Worm (Caenorhabditis elegans) whole organism, L2 larva: ENCODE measurements around the gene Y6E2A.10.
"Not testable (repeated sequence)": the region's sequence is repeated elsewhere in the genome, so short reads cannot be mapped to it uniquely, and the experiment has no call there.

Experiments
- C34F6.9 ChIP-seq: fragments of 150-350 bp; optimal IDR thresholded peaks from 2 replicates; lab custom pipeline; 2014; ENCODE audit warnings: missing biosample characterization, missing genetic modification characterization
- R02D3.7 ChIP-seq: fragments of 150-350 bp; optimal IDR thresholded peaks from 2 replicates; lab custom pipeline; 2014; ENCODE audit warnings: missing biosample characterization, missing genetic modification characterization
- Y55F3AM.14 ChIP-seq: fragments of 200-800 bp; sonication (Bioruptor generic); optimal IDR thresholded peaks from 2 replicates; lab custom pipeline; 2018; ENCODE audit warnings: mild to moderate bottlenecking, missing genetic modification characterization, missing compliant biosample characterization
- alr-1 ChIP-seq: fragments of 150-350 bp; optimal IDR thresholded peaks from 2 replicates; lab custom pipeline; 2014; ENCODE audit warnings: missing biosample characterization, missing genetic modification characterization
- aly-2 ChIP-seq: fragments of 150-350 bp; optimal IDR thresholded peaks from 2 replicates; lab custom pipeline; 2014; ENCODE audit warnings: missing biosample characterization, missing genetic modification characterization
- ama-1 ChIP-seq: fragments of 150-350 bp; optimal IDR thresholded peaks from 2 replicates; lab custom pipeline; 2018; ENCODE audit warnings: inconsistent platforms
- blmp-1 ChIP-seq: sonication (generic microtip); optimal IDR thresholded peaks from 2 replicates; lab custom pipeline; 2017; ENCODE audit warnings: missing genetic modification characterization, mild to moderate bottlenecking, missing compliant biosample characterization, antibody characterized with exemption, moderate library complexity; ENCODE audit not compliant: insufficient read depth
- ceh-16 ChIP-seq: fragments of 150-350 bp; optimal IDR thresholded peaks from 2 replicates; lab custom pipeline; 2014; ENCODE audit warnings: missing biosample characterization, missing genetic modification characterization
- crh-2 ChIP-seq: sonication (generic microtip); optimal IDR thresholded peaks from 2 replicates; lab custom pipeline; 2017; ENCODE audit warnings: missing biosample characterization, missing genetic modification characterization
- dmd-4 ChIP-seq: sonication (generic microtip); optimal IDR thresholded peaks from 2 replicates; lab custom pipeline; 2017; ENCODE audit warnings: missing biosample characterization, missing genetic modification characterization
- fos-1 ChIP-seq: fragments of 150-350 bp; optimal IDR thresholded peaks from 2 replicates; lab custom pipeline; 2014; ENCODE audit warnings: missing biosample characterization, missing genetic modification characterization
- lin-11 ChIP-seq: fragments of 150-350 bp; sonication (generic microtip); optimal IDR thresholded peaks from 2 replicates; lab custom pipeline; 2014; ENCODE audit warnings: missing biosample characterization, missing genetic modification characterization, inconsistent platforms, mixed read lengths
- lin-13 ChIP-seq: fragments of 150-350 bp; optimal IDR thresholded peaks from 2 replicates; lab custom pipeline; 2014; ENCODE audit warnings: missing biosample characterization, missing genetic modification reagents, missing genetic modification characterization
- lin-39 ChIP-seq: fragments of 150-350 bp; optimal IDR thresholded peaks from 2 replicates; lab custom pipeline; 2014; ENCODE audit warnings: missing biosample characterization, missing genetic modification reagents, missing genetic modification characterization
- lsy-2 ChIP-seq, 2 experiments: fragments of 150-350 bp in 1 of 2; sonication (generic microtip) in 1 of 2; optimal IDR thresholded peaks; 2 replicates each; lab custom pipeline; 2014 to 2017; ENCODE audit warnings: missing biosample characterization in 2 of 2, missing genetic modification characterization in 2 of 2
- mdl-1 ChIP-seq, 2 experiments: fragments of 150-350 bp in 1 of 2; sonication (generic microtip) in 1 of 2; optimal IDR thresholded peaks; 2 replicates each; lab custom pipeline; 2017; ENCODE audit warnings: missing biosample characterization in 2 of 2, missing genetic modification characterization in 2 of 2
- nhr-10 ChIP-seq: sonication (generic microtip); optimal IDR thresholded peaks from 2 replicates; lab custom pipeline; 2017; ENCODE audit warnings: missing biosample characterization, missing genetic modification characterization
- nhr-11 ChIP-seq: fragments of 150-350 bp; optimal IDR thresholded peaks from 2 replicates; lab custom pipeline; 2014; ENCODE audit warnings: missing biosample characterization, missing genetic modification characterization
- nhr-21 ChIP-seq: fragments of 150-350 bp; optimal IDR thresholded peaks from 2 replicates; lab custom pipeline; 2014; ENCODE audit warnings: missing biosample characterization, missing genetic modification characterization
- nhr-23 ChIP-seq: fragments of 150-350 bp; optimal IDR thresholded peaks from 2 replicates; lab custom pipeline; 2014; ENCODE audit warnings: missing biosample characterization, missing genetic modification reagents, missing genetic modification characterization
- nhr-6 ChIP-seq: fragments of 150-350 bp; optimal IDR thresholded peaks from 2 replicates; lab custom pipeline; 2014; ENCODE audit warnings: missing biosample characterization, missing genetic modification characterization
- peb-1 ChIP-seq: fragments of 150-350 bp; optimal IDR thresholded peaks from 2 replicates; lab custom pipeline; 2014; ENCODE audit warnings: missing biosample characterization, missing genetic modification characterization
- sem-4 ChIP-seq: fragments of 150-350 bp; optimal IDR thresholded peaks from 2 replicates; lab custom pipeline; 2014; ENCODE audit warnings: missing biosample characterization, missing genetic modification reagents, missing genetic modification characterization
- skn-1 ChIP-seq: sonication (generic microtip); optimal IDR thresholded peaks from 2 replicates; lab custom pipeline; 2017; ENCODE audit warnings: missing biosample characterization, missing genetic modification characterization
- sma-3 ChIP-seq: sonication (generic microtip); optimal IDR thresholded peaks from 2 replicates; lab custom pipeline; 2016; ENCODE audit warnings: missing genetic modification reagents, missing genetic modification characterization, missing compliant biosample characterization
- sma-9 ChIP-seq, 2 experiments: fragments of 150-350 bp in 1 of 2; sonication (generic microtip) in 1 of 2; optimal IDR thresholded peaks; 2 replicates each; lab custom pipeline; 2014 to 2016; ENCODE audit warnings: missing genetic modification characterization in 2 of 2, mild to moderate bottlenecking in 1 of 2, missing biosample characterization in 1 of 2, missing compliant biosample characterization in 1 of 2, missing genetic modification reagents in 1 of 2, moderate library complexity in 1 of 2
- snpc-4 ChIP-seq: fragments of 150-350 bp; optimal IDR thresholded peaks from 2 replicates; lab custom pipeline; 2014; ENCODE audit warnings: missing biosample characterization, missing genetic modification characterization
- unc-39 ChIP-seq: fragments of 150-350 bp; optimal IDR thresholded peaks from 2 replicates; lab custom pipeline; 2014; ENCODE audit warnings: missing biosample characterization, missing genetic modification characterization
- unc-55 ChIP-seq: fragments of 150-350 bp; sonication (generic microtip); optimal IDR thresholded peaks from 3 replicates; lab custom pipeline; 2014; ENCODE audit warnings: missing biosample characterization, missing genetic modification reagents, missing genetic modification characterization
- unc-62 ChIP-seq: fragments of 150-350 bp; optimal IDR thresholded peaks from 2 replicates; lab custom pipeline; 2014; ENCODE audit warnings: missing biosample characterization, missing genetic modification reagents, missing genetic modification characterization
- zag-1 ChIP-seq: fragments of 150-350 bp; optimal IDR thresholded peaks from 2 replicates; lab custom pipeline; 2014; ENCODE audit warnings: missing biosample characterization, missing genetic modification characterization
- ztf-1 ChIP-seq: fragments of 200-800 bp; sonication (Bioruptor generic); conservative IDR thresholded peaks from 2 replicates; pipeline ENCODE4 v1.3.6; 2022; ENCODE audit warnings: missing genetic modification characterization, missing compliant biosample characterization
- ztf-11 ChIP-seq: sonication (generic microtip); optimal IDR thresholded peaks from 2 replicates; lab custom pipeline; 2017; ENCODE audit warnings: missing biosample characterization, missing genetic modification characterization

The Y6E2A.10 gene

DNA sequence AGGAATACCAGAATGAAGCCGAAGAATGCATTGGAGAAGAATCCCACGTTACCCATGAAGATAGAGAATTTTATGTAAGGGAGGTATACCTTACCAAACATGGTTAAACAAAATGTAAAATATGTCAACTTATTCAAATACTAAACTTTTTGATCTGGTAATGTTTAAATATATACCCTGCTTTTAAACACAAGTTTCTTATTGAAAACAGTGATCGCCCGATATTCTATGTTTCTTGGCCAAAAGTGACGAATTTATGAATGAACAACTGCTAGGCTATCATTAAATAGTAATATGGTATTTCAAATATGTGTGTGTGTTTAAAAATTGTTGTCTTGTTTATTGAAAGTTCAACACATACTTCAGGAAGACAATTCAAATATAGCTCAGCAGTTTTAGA lies 18.0 kb upstream of the Y6E2A.10 start, which contains the start of gene T23D5.8:
T23D5.8 (minus strand) TSS at position 101 of the 400 bp plus-strand sequence.
- not testable (repeated sequence) for TF ChIP-seq lin-11, unc-39, C34F6.9 (tag; lab: Kevin White, UChicago)

DNA sequence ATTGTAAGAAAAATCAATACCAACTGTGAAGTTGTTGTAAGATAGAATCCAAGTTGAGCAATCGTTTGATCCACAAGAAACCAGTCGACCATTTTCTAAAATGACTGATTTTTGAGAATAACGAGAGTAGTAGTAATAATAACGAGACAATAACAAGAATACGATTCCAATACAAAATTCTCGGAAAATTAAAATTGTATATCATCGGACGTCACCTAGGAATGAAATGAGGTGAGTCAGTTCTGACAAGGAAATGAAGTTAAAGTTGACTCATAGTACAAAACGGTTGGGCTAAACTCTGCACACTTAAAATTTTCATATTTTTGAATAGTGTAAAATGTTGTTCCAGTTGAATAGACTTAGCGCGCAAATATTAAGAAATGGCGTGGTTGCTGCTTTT lies 14.0 kb upstream of the Y6E2A.10 start, which contains the start of gene str-19:
str-19 (minus strand) TSS at position 101 of the 400 bp plus-strand sequence.
- not testable (repeated sequence) for TF ChIP-seq Y55F3AM.14 (GFP tag; lab: Kevin White, UChicago); lin-13; alr-1 (tag; lab: Kevin White, UChicago)

DNA sequence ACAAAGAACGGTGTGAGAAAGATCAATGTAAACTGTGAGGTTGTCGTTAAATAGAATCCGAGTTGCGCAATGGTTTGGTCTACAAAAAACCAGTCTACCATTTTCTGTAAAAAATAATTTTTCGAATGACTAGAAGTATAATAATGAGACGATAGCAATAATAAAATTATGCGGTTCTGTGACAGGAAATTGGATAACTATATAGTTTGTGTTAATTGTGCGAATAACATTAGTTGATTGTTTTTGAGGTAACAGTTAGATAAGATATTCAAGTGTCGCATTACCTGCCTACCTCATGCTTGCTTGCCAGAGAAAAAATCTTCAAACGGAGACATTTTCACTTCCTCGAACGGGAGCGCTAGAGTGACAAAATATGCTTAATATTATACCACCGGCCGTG lies 11.5 kb upstream of the Y6E2A.10 start, which contains the start of gene str-18:
str-18 (minus strand) TSS at position 101 of the 400 bp plus-strand sequence.
- TF ChIP-seq sma-3 (no peak), lin-39 (tag; lab: Kevin White, UChicago) (no peak), snpc-4 (tag; lab: Kevin White, UChicago) (no peak), ceh-16 (tag; lab: Kevin White, UChicago) (no peak), nhr-11 (tag; lab: Kevin White, UChicago) (no peak), R02D3.7 (tag; lab: Kevin White, UChicago) (no peak), mdl-1 (tag; optimal IDR thresholded peaks at IDR 0.05; lab: Kevin White, UChicago) (no peak), fos-1 (tag; lab: Kevin White, UChicago) (no peak), C34F6.9 (tag; lab: Kevin White, UChicago) (no peak), nhr-21 (no peak), dmd-4 (tag; lab: Kevin White, UChicago) (no peak), lsy-2 (tag; optimal IDR thresholded peaks at IDR 0.05; lab: Kevin White, UChicago) (no peak), zag-1 (tag; lab: Kevin White, UChicago) (no peak), ama-1 (lab: Kevin White, UChicago) (no peak), aly-2 (no peak), peb-1 (tag; lab: Kevin White, UChicago) (no peak), nhr-23 (no peak), alr-1 (tag; lab: Kevin White, UChicago) (no peak)
- TF ChIP-seq, all 48 proteins: peak for 0

DNA sequence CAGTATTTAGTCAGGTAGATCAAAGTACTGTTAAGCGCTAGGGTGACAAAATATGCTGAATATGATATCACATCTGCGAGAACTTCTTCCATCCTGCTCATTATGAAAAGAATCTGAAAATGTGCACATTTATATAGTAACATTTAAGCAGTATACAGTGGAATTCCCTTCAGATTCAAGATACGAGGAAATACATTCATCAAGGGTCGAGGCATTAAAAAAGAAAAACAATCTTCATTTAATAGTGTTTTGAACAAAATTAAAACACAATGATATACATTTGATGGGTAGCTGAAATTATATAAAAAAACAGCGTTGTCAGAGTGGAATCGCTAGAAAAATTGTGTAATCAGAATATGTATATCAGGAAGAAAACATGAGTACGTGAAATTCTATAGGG lies 5.4 kb upstream of the Y6E2A.10 start, which contains the start of gene str-27:
str-27 (minus strand) TSS at position 101 of the 400 bp plus-strand sequence.
- TF ChIP-seq C34F6.9 (tag; lab: Kevin White, UChicago) = no peak
- TF ChIP-seq, all 48 proteins: peak for 0

DNA sequence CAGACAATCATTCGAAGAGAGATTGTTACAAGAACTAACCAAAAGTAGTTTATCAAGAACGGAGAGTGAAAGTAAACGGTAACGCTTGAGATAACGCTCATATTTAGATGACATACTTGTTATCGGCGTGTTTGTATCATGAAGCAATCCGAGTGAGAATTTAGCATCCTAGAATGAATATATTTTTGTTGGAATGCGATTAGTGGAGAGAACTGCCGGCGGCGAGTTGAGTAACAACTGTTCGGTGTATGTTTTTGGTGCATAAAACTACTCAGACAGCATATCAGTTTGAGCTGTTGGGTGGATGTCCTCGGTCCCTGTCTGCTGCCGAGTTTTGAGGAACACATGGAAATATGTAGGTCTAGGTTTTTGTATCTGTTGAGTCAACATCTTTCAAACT lies 3.2 kb upstream of the Y6E2A.10 start, which contains the start of gene T23D5.3:
T23D5.3 (minus strand) TSS at position 101 of the 400 bp plus-strand sequence.
- TF ChIP-seq skn-1 (tag; lab: Kevin White, UChicago) (no peak), unc-62 (no peak), ztf-11 (tag; lab: Kevin White, UChicago) (no peak), sma-9 (GFP tag; optimal IDR thresholded peaks at IDR 0.05; lab: Kevin White, UChicago) (no peak), sma-9 (tag; optimal IDR thresholded peaks at IDR 0.05; lab: Kevin White, UChicago) (no peak)
- TF ChIP-seq, all 48 proteins: peak for 0

DNA sequence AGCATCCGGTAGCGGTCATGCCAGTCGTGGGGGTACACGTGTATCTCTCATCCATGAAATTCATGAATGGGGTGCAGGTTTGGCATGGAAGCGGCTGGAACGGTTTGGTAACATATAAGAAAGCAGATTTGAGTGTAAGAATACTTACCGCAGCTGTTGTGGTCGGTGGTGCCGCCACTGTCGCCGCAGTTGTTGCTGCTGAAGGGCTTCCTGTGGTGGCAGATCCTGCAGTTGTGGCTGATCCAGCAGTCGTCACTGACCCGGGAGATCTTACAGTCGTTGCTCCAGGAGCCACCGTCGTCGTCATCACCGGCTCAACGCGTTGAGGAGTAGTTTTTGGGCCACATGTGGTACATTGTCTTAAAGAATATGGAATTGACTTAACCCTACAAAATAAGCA lies 2.7 kb upstream of the Y6E2A.10 start:
- TF ChIP-seq R02D3.7 (tag; lab: Kevin White, UChicago) (no peak), peb-1 (tag; lab: Kevin White, UChicago) (no peak), sma-9 (GFP tag; optimal IDR thresholded peaks at IDR 0.05; lab: Kevin White, UChicago) (no peak), sma-9 (tag; optimal IDR thresholded peaks at IDR 0.05; lab: Kevin White, UChicago) (no peak), ztf-11 (tag; lab: Kevin White, UChicago) (no peak), ztf-1 (GFP tag; lab: Robert Waterston, UW) (no peak), nhr-10 (tag; lab: Kevin White, UChicago) (no peak), sem-4 (tag; lab: Kevin White, UChicago) (no peak), unc-55 (no peak), nhr-6 (tag; lab: Kevin White, UChicago) (no peak), lin-39 (tag; lab: Kevin White, UChicago) (no peak), blmp-1 (no peak), nhr-23 (no peak), skn-1 (tag; lab: Kevin White, UChicago) (no peak), nhr-21 (no peak), crh-2 (no peak)
